Fruit fly (Drosophila melanogaster) whole organism, adult: ENCODE data around the gene CG34039.

Experiments used
- CG11617 ChIP-seq: fragments of 200-800 bp; sonication (Bioruptor generic); optimal IDR thresholded peaks from 2 replicates; lab custom pipeline; 2017; ENCODE audit warnings: mild to moderate bottlenecking, missing biosample characterization, missing genetic modification reagents, missing genetic modification characterization
- CG12768 ChIP-seq: fragments of 200-800 bp; sonication (Bioruptor generic); optimal IDR thresholded peaks from 2 replicates; lab custom pipeline; 2017; ENCODE audit warnings: missing biosample characterization, missing genetic modification characterization, mild to moderate bottlenecking, moderate library complexity, missing genetic modification reagents
- CG14711 ChIP-seq: fragments of 200-800 bp; sonication (Bioruptor generic); optimal IDR thresholded peaks from 2 replicates; lab custom pipeline; 2018; ENCODE audit warnings: missing biosample characterization, mild to moderate bottlenecking, missing genetic modification characterization, moderate library complexity
- CG1620 ChIP-seq: fragments of 200-800 bp; sonication (Bioruptor generic); optimal IDR thresholded peaks from 2 replicates; lab custom pipeline; 2016; ENCODE audit warnings: missing biosample characterization, missing genetic modification characterization
- CG33017 ChIP-seq: fragments of 200-800 bp; sonication (Bioruptor generic); optimal IDR thresholded peaks from 2 replicates; lab custom pipeline; 2018; ENCODE audit warnings: missing biosample characterization, mild to moderate bottlenecking, missing genetic modification characterization, moderate library complexity
- CG5204 ChIP-seq: fragments of 200-800 bp; sonication (Bioruptor generic); optimal IDR thresholded peaks from 2 replicates; lab custom pipeline; 2016; ENCODE audit warnings: missing biosample characterization, missing genetic modification characterization
- CG7045 ChIP-seq: fragments of 200-800 bp; sonication (Bioruptor generic); optimal IDR thresholded peaks from 2 replicates; lab custom pipeline; 2017; ENCODE audit warnings: missing biosample characterization, mild to moderate bottlenecking, missing genetic modification characterization
- CG7101 ChIP-seq: fragments of 200-800 bp; sonication (Bioruptor generic); optimal IDR thresholded peaks from 2 replicates; lab custom pipeline; 2018; ENCODE audit warnings: missing biosample characterization, mild to moderate bottlenecking, missing genetic modification characterization, moderate library complexity
- Clk ChIP-seq: fragments of 200-800 bp; sonication (Bioruptor generic); optimal IDR thresholded peaks from 2 replicates; lab custom pipeline; 2017; ENCODE audit warnings: missing biosample characterization, missing genetic modification characterization
- Crg-1 ChIP-seq: fragments of 200-800 bp; sonication (Bioruptor generic); optimal IDR thresholded peaks from 2 replicates; lab custom pipeline; 2016; ENCODE audit warnings: missing biosample characterization, missing genetic modification characterization
- Hr96 ChIP-seq: fragments of 200-800 bp; sonication (Bioruptor generic); optimal IDR thresholded peaks from 2 replicates; lab custom pipeline; 2016; ENCODE audit warnings: missing biosample characterization, missing genetic modification characterization
- Mnt ChIP-seq: fragments of 200-800 bp; sonication (Bioruptor generic); optimal IDR thresholded peaks from 2 replicates; lab custom pipeline; 2016; ENCODE audit warnings: missing biosample characterization, mild to moderate bottlenecking, missing genetic modification characterization
- bab1 ChIP-seq: fragments of 200-800 bp; sonication (Bioruptor generic); optimal IDR thresholded peaks from 3 replicates; lab custom pipeline; 2019; ENCODE audit warnings: missing biosample characterization, mild to moderate bottlenecking, missing genetic modification characterization, moderate library complexity
- cic ChIP-seq: fragments of 200-800 bp; sonication (Bioruptor generic); optimal IDR thresholded peaks from 2 replicates; lab custom pipeline; 2017; ENCODE audit warnings: missing biosample characterization, mild to moderate bottlenecking, missing genetic modification characterization, moderate library complexity
- cnc ChIP-seq, 2 experiments: fragments of >200 bp; optimal IDR thresholded peaks; 2 replicates each; lab custom pipeline; 2017
- kay ChIP-seq: fragments of 200-800 bp; sonication (Bioruptor generic); peaks from one replicate; lab custom pipeline; 2016; ENCODE audit warnings: missing biosample characterization, missing genetic modification characterization, borderline replicate concordance
- ovo ChIP-seq: fragments of 200-800 bp; sonication (Bioruptor generic); optimal IDR thresholded peaks from 2 replicates; lab custom pipeline; 2016; ENCODE audit warnings: missing biosample characterization, missing genetic modification characterization
- pad ChIP-seq: fragments of 200-800 bp; sonication (Bioruptor generic); optimal IDR thresholded peaks from 3 replicates; lab custom pipeline; 2017; ENCODE audit warnings: missing biosample characterization, missing genetic modification characterization, mild to moderate bottlenecking, moderate library complexity, missing genetic modification reagents
- tj ChIP-seq: fragments of 200-800 bp; sonication (Bioruptor generic); optimal IDR thresholded peaks from 3 replicates; lab custom pipeline; 2017; ENCODE audit warnings: missing biosample characterization, mild to moderate bottlenecking, missing genetic modification characterization, moderate library complexity
- toe ChIP-seq: fragments of 200-800 bp; sonication (Bioruptor generic); optimal IDR thresholded peaks from 2 replicates; lab custom pipeline; 2016; ENCODE audit warnings: missing biosample characterization, missing genetic modification characterization

The CG34039 gene

DNA sequence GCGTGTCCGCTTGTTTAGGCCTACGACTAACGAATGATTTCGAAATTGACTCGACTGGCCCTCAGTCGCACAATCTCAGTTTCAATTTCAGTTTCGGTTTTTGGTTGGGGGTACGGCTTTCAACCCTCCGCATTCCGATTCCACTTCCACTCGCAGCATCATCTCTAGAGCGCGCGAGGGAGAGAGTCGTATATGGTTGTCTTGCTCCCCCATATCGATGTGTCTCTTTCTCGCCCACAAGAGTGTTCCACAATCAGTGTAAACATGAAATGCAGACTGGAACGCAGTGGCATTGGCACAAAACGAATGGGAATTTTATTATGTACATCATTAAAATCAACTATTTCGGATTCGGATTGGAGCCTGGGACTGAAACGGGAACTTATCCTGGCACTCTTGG is 39.7 kb downstream of the CG34039 start, which contains the start of gene HGTX:
Gene HGTX, minus strand, starts transcription at position 38 of the 400 bp plus-strand sequence.
- TF ChIP-seq bab1 (no peak), pad (peak; percentile 65)

DNA sequence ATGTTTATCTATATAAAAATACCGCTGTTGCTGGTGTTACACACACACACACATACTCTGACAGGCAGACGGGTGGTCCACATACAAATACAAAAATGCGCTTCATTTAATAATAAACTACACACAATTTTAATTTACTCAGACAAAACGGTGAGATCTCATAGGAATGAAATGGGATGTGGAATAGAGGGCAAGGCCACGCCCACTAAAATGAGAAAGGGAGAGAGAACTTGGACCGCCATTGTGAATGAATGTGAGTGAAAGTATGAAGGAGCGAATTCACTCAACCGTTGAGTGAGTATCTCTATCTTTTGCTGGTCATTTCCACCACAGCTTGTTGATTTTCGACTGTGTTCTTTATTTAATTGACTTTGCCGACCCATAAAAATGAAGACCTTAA is 40.8 kb downstream of the CG34039 start:
- TF ChIP-seq bab1 (no peak), CG1620 (GFP tag; lab: Kevin White, UChicago) (no peak)

- peak; percentile 61 for TF ChIP-seq kay (GFP tag; lab: Kevin White, UChicago)
- TF ChIP-seq CG33017 (tag; lab: Kevin White, UChicago), result no peak
Measured at dm6 chr3L:14603160-14603559, 43.4 kb downstream of the CG34039 start.

DNA sequence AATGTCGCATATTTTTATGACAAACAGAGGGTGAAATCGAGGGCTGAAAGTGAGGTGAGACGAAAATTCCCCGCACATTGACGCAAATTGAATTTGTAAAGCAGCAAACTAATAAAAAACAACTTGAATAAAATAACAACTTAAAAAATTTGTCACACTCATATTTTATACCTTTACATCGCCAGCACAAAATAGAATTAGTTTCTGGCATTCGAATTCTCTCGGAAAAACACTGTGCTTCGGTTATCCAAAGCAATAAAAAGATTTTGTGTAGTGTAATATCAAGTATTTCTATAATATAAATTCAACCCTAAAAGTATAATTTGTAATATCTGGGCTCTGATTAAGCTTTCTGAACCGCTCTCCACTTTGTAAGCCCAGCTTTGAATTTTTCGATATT is 45.5 kb downstream of the CG34039 start:
- peak; percentile 59 for TF ChIP-seq bab1
- TF ChIP-seq CG14711 (tag; lab: Kevin White, UChicago), result no peak
- TF ChIP-seq toe (GFP tag; lab: Kevin White, UChicago), result no peak
- TF ChIP-seq Hr96 (GFP tag; lab: Kevin White, UChicago), result no peak
- TF ChIP-seq ovo (GFP tag; lab: Kevin White, UChicago), result no peak

- no peak for TF ChIP-seq Hr96 (GFP tag; lab: Kevin White, UChicago)
- TF ChIP-seq pad, result no peak
- TF ChIP-seq CG11617 (GFP tag; lab: Kevin White, UChicago), result no peak
- TF ChIP-seq bab1, result peak; percentile 44
- no peak for TF ChIP-seq ovo (GFP tag; lab: Kevin White, UChicago)
- TF ChIP-seq toe (GFP tag; lab: Kevin White, UChicago), result peak; percentile 12
- TF ChIP-seq Mnt (GFP tag; lab: Kevin White, UChicago), result no peak
Measured at dm6 chr3L:14607620-14608019, 47.8 kb downstream of the CG34039 start.

dm6 chr3L:14609138-14609729 is 49.4 kb downstream of the CG34039 start:
- TF ChIP-seq tj (GFP tag; lab: Kevin White, UChicago) (peak; percentile 10), CG12768 (no peak), cnc (optimal IDR thresholded peaks at IDR 0.05; lab: Kevin White, UChicago) (no peak), Clk (GFP tag; lab: Kevin White, UChicago) (no peak), CG1620 (GFP tag; lab: Kevin White, UChicago) (no peak), cic (GFP tag; lab: Kevin White, UChicago) (peak; percentile 86), CG7045 (GFP tag; lab: Kevin White, UChicago) (no peak)

- no peak for TF ChIP-seq cnc (optimal IDR thresholded peaks at IDR 0.05; lab: Kevin White, UChicago)
- no peak for TF ChIP-seq bab1
- TF ChIP-seq CG11617 (GFP tag; lab: Kevin White, UChicago), result no peak
- no peak for TF ChIP-seq cic (GFP tag; lab: Kevin White, UChicago)
- TF ChIP-seq kay (GFP tag; lab: Kevin White, UChicago), result no peak
- no peak for TF ChIP-seq CG7045 (GFP tag; lab: Kevin White, UChicago)
- no peak for TF ChIP-seq Hr96 (GFP tag; lab: Kevin White, UChicago)
- TF ChIP-seq CG1620 (GFP tag; lab: Kevin White, UChicago), result no peak
- no peak for TF ChIP-seq Mnt (GFP tag; lab: Kevin White, UChicago)
- no peak for TF ChIP-seq Clk (GFP tag; lab: Kevin White, UChicago)
- TF ChIP-seq tj (GFP tag; lab: Kevin White, UChicago), result no peak
- no peak for TF ChIP-seq Crg-1
- TF ChIP-seq pad, result no peak
- no peak for TF ChIP-seq toe (GFP tag; lab: Kevin White, UChicago)
- TF ChIP-seq CG5204, result no peak
- TF ChIP-seq CG33017 (tag; lab: Kevin White, UChicago), result no peak
- TF ChIP-seq CG7101 (tag; lab: Kevin White, UChicago), result no peak
- no peak for TF ChIP-seq CG12768
Measured at dm6 chr3L:14610458-14610857, 50.7 kb downstream of the CG34039 start.

DNA sequence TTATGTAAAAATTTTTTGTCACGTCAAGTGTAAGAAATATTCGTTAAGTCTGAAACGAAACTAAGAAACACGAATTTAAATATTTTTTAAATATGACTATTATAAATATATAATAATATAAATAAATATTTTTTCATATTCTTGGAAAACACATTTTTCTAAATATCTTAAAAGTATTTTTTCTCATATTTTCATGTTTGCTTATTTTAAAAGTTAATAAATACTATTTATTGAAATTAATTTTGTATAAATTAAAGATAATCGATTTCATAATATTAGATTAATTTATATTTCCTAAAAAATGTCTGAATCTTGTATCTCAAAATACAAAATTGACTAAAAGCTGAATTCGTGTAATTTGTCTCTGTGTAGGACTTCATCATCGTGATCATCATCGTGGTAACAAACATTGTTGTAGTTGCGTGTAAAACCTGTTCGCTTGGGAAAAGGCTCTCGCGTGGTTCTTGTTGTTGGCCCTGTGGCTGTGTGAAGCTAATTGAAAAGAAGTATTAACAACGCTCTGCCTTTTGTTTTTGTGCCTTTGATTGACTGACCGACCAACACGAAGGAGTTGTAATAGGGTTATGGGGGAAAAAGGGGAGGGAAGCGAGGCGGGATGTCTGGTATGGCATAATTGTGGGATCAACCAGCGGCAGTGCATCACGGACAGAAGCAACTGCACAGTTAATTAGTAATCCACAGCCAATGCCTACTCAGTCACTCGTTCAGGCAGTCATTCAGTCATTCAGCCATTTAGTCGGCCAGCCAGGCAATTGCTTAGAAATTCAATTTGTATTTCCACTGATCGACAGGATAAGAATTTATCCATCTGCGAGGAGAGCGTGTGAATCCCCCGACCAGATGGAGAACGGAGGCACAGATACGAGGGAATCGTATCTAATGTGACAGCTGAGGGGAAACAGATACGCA is 51.9 kb downstream of the CG34039 start:
- no peak for TF ChIP-seq cic (GFP tag; lab: Kevin White, UChicago)
- no peak for TF ChIP-seq pad
- no peak for TF ChIP-seq cnc (optimal IDR thresholded peaks at IDR 0.05; lab: Kevin White, UChicago)
- TF ChIP-seq CG7101 (tag; lab: Kevin White, UChicago), result no peak
- TF ChIP-seq CG33017 (tag; lab: Kevin White, UChicago), result no peak
- TF ChIP-seq Hr96 (GFP tag; lab: Kevin White, UChicago), result no peak
- TF ChIP-seq toe (GFP tag; lab: Kevin White, UChicago), result no peak
- TF ChIP-seq Clk (GFP tag; lab: Kevin White, UChicago), result no peak
